Fruit fly (Drosophila melanogaster): Measurements from ENCODE around the gene pasi1.
A peak's percentile ranks its signal among the peaks of the same experiment; 100 is the strongest.

pasi1 gene

dm6 chr3R:17781371-17781770 is 13.5 kb upstream of the pasi1 start (continued):
- TF ChIP-seq twi (tag; optimal IDR thresholded peaks at IDR 0.05) (peak; percentile 53), bab2 (GFP tag; optimal IDR thresholded peaks at IDR 0.05) (peak; percentile 87), ham (GFP tag; IDR thresholded peaks at IDR 0.05) (peak; percentile 70; the same call in 1 of the 2 replicates), kay (GFP tag; optimal IDR thresholded peaks at IDR 0.05) (peak; percentile 72), ash1 (GFP tag; optimal IDR thresholded peaks at IDR 0.05) (no peak), toy (GFP tag; IDR thresholded peaks at IDR 0.05) (peak; percentile 48; the same call in 1 of the 2 replicates), da (GFP tag; optimal IDR thresholded peaks at IDR 0.05) (peak; percentile 26), CG6654 (GFP tag; optimal IDR thresholded peaks at IDR 0.05) (peak; percentile 14), Med (GFP tag) (peak; percentile 98), CG11560 (tag; IDR thresholded peaks at IDR 0.05) (peak; percentile 64), pho (GFP tag; optimal IDR thresholded peaks at IDR 0.05) (peak; percentile 72), B-H2 (GFP tag; optimal IDR thresholded peaks at IDR 0.05) (peak; percentile 67), hbn (GFP tag; IDR thresholded peaks at IDR 0.05; ENCODE audit: partially characterized antibody) (no peak), Vsx1 (GFP tag; optimal IDR thresholded peaks at IDR 0.05) (peak; percentile 35), fu2 (GFP tag; optimal IDR thresholded peaks at IDR 0.05) (peak; percentile 48), eyg (GFP tag; optimal IDR thresholded peaks at IDR 0.05) (peak; percentile 81), CG31365 (tag; optimal IDR thresholded peaks at IDR 0.05) (peak; percentile 59), seq (GFP tag; IDR thresholded peaks at IDR 0.05) (peak; percentile 79), klu (GFP tag; IDR thresholded peaks at IDR 0.05) (peak; percentile 76), C15 (GFP tag; IDR thresholded peaks at IDR 0.05) (peak; percentile 47; the same call in 1 of the 3 replicates), NfI (GFP tag; optimal IDR thresholded peaks at IDR 0.05) (peak; percentile 77), CG1647 (GFP tag; optimal IDR thresholded peaks at IDR 0.05) (peak; percentile 40), psq (GFP tag; optimal IDR thresholded peaks at IDR 0.05) (peak; percentile 2), Dad (GFP tag; optimal IDR thresholded peaks at IDR 0.05) (peak; percentile 66), D (optimal IDR thresholded peaks at IDR 0.05) (no peak), D (GFP tag; optimal IDR thresholded peaks at IDR 0.05) (peak; percentile 59), YL-1 (GFP tag; optimal IDR thresholded peaks at IDR 0.05) (no peak), E2f2 (GFP tag; IDR thresholded peaks at IDR 0.05) (peak; percentile 49), crp (GFP tag; optimal IDR thresholded peaks at IDR 0.05) (no peak), Xrp1 (GFP tag; IDR thresholded peaks at IDR 0.05) (peak; percentile 83), CG13424 (tag; optimal IDR thresholded peaks at IDR 0.05) (peak; percentile 88), Sry-δ (GFP tag; optimal IDR thresholded peaks at IDR 0.05) (peak; percentile 44), sd (tag; optimal IDR thresholded peaks at IDR 0.05) (peak; percentile 52), Ravus (GFP tag; IDR thresholded peaks at IDR 0.05) (peak; percentile 54), scrt (GFP tag; optimal IDR thresholded peaks at IDR 0.05) (peak; percentile 68), CG10321 (GFP tag; IDR thresholded peaks at IDR 0.05) (peak; percentile 57), Six4 (GFP tag; optimal IDR thresholded peaks at IDR 0.05) (peak; percentile 46), CG12071 (GFP tag; optimal IDR thresholded peaks at IDR 0.05) (peak; percentile 61), unc-4 (GFP tag; IDR thresholded peaks at IDR 0.05; ENCODE audit: partially characterized antibody) (no peak), CG1832 (GFP tag; optimal IDR thresholded peaks at IDR 0.05) (no peak), CG3838 (GFP tag; optimal IDR thresholded peaks at IDR 0.05) (peak; percentile 23), trh (GFP tag; optimal IDR thresholded peaks at IDR 0.05) (peak; percentile 49), HLH54F (GFP tag; optimal IDR thresholded peaks at IDR 0.05) (peak; percentile 66), corto (GFP tag; optimal IDR thresholded peaks at IDR 0.05) (no peak), caup (GFP tag; optimal IDR thresholded peaks at IDR 0.05; ENCODE audit: severe bottlenecking) (peak; percentile 55), ewg (GFP tag; optimal IDR thresholded peaks at IDR 0.05) (peak; percentile 52), sna (GFP tag; IDR thresholded peaks at IDR 0.05; ENCODE audit: partially characterized antibody) (no peak), Ada2b (GFP tag; IDR thresholded peaks at IDR 0.05) (peak; percentile 88), Dbx (GFP tag; IDR thresholded peaks at IDR 0.05) (peak; percentile 88), CG12219 (GFP tag; optimal IDR thresholded peaks at IDR 0.05) (peak; percentile 66)

Data from whole organism, embryonic.